Fruit fly (Drosophila melanogaster) whole organism, embryonic: ENCODE measurements around the gene Rpp20.

Source experiments
- Adf1 ChIP-seq: fragments of 200-800 bp; sonication (Bioruptor generic); IDR thresholded peaks from 2 replicates; pipeline ENCODE4 v1.3.6; 2022; ENCODE audit warnings: missing biosample characterization, missing genetic modification characterization
- Antp ChIP-seq: fragments of 200-800 bp; sonication (Bioruptor generic); optimal IDR thresholded peaks from 3 replicates; lab custom pipeline; 2016; ENCODE audit warnings: missing biosample characterization, missing genetic modification characterization
- Awh ChIP-seq: fragments of 200-800 bp; sonication (Bioruptor generic); IDR thresholded peaks from 2 replicates; pipeline ENCODE4, ENCODE4 v1.3.6; 2022; ENCODE audit warnings: missing biosample characterization, missing genetic modification characterization
- CG10979 ChIP-seq: fragments of 200-800 bp; sonication (Bioruptor generic); optimal IDR thresholded peaks from 2 replicates; lab custom pipeline; 2018; ENCODE audit warnings: missing biosample characterization, mild to moderate bottlenecking, missing genetic modification characterization, moderate library complexity
- CG11504 ChIP-seq: fragments of 200-800 bp; sonication (Bioruptor generic); optimal IDR thresholded peaks from 3 replicates; lab custom pipeline; 2019; ENCODE audit warnings: missing biosample characterization, mild to moderate bottlenecking, missing genetic modification characterization, moderate library complexity
- CG12391 ChIP-seq: fragments of 200-800 bp; sonication (Bioruptor generic); optimal IDR thresholded peaks from 3 replicates; lab custom pipeline; 2018; ENCODE audit warnings: missing biosample characterization, mild to moderate bottlenecking, missing genetic modification characterization, moderate library complexity
- CG14441 ChIP-seq: fragments of 200-800 bp; sonication (Bioruptor generic); IDR thresholded peaks from 2 replicates; pipeline ENCODE4 v1.3.6; 2022; ENCODE audit warnings: missing biosample characterization, missing genetic modification characterization
- CG15269 ChIP-seq: fragments of 200-800 bp; sonication (Bioruptor generic); optimal IDR thresholded peaks from 2 replicates; lab custom pipeline; 2018; ENCODE audit warnings: missing biosample characterization, mild to moderate bottlenecking, missing genetic modification characterization, moderate library complexity
- CG1603 ChIP-seq: fragments of 200-800 bp; sonication (Bioruptor generic); optimal IDR thresholded peaks from 2 replicates; lab custom pipeline; 2019; ENCODE audit warnings: missing biosample characterization, mild to moderate bottlenecking, missing genetic modification characterization, moderate library complexity
- CG16815 ChIP-seq: fragments of 200-800 bp; sonication (Bioruptor generic); optimal IDR thresholded peaks from 3 replicates; lab custom pipeline; 2017; ENCODE audit warnings: missing biosample characterization, mild to moderate bottlenecking, missing genetic modification characterization
- CG17361 ChIP-seq: fragments of 200-800 bp; sonication (Bioruptor generic); IDR thresholded peaks from 3 replicates; pipeline ENCODE4 v1.3.6; 2022; ENCODE audit warnings: missing biosample characterization, missing genetic modification characterization
- CG2712 ChIP-seq: fragments of 200-800 bp; optimal IDR thresholded peaks from 3 replicates; lab custom pipeline; 2019; ENCODE audit warnings: missing biosample characterization, mild to moderate bottlenecking, missing genetic modification characterization, moderate library complexity
- CG43689 ChIP-seq: fragments of 200-800 bp; sonication (Bioruptor generic); IDR thresholded peaks from 2 replicates; pipeline ENCODE4 v1.3.6; 2022; ENCODE audit warnings: missing biosample characterization, missing genetic modification characterization
- CG4820 ChIP-seq: fragments of 200-800 bp; sonication (Bioruptor generic); optimal IDR thresholded peaks from 3 replicates; lab custom pipeline; 2016; ENCODE audit warnings: missing biosample characterization, missing genetic modification characterization
- CG6765 ChIP-seq: fragments of 200-800 bp; sonication (Bioruptor generic); optimal IDR thresholded peaks from 3 replicates; lab custom pipeline; 2017; ENCODE audit warnings: missing biosample characterization, mild to moderate bottlenecking, missing genetic modification characterization
- CG6854 ChIP-seq: fragments of 200-800 bp; sonication (Bioruptor generic); optimal IDR thresholded peaks from 3 replicates; lab custom pipeline; 2017; ENCODE audit warnings: missing biosample characterization, mild to moderate bottlenecking, missing genetic modification characterization
- CG7357 ChIP-seq: fragments of 200-800 bp; sonication (Bioruptor generic); IDR thresholded peaks from 3 replicates; pipeline ENCODE4 v1.3.6; 2022; ENCODE audit warnings: missing biosample characterization, missing genetic modification characterization
- D ChIP-seq, 2 experiments: fragments of 200-800 bp in 1 of 2; fragments of >200 bp in 1 of 2; sonication (Bioruptor generic) in 1 of 2; optimal IDR thresholded peaks; 2 replicates in 1 of 2; 3 replicates in 1 of 2; lab custom pipeline; 2017; ENCODE audit warnings: mild to moderate bottlenecking in 1 of 2, missing biosample characterization in 1 of 2, missing genetic modification characterization in 1 of 2, missing genetic modification reagents in 1 of 2
- Doc3 ChIP-seq: fragments of 200-800 bp; sonication (Bioruptor generic); IDR thresholded peaks from 3 replicates; pipeline ENCODE4 v1.3.6; 2022; ENCODE audit warnings: missing biosample characterization, missing genetic modification characterization; ENCODE audit not compliant: partially characterized antibody
- Hr3 ChIP-seq: fragments of 200-800 bp; sonication (Bioruptor generic); optimal IDR thresholded peaks from 3 replicates; lab custom pipeline; 2016; ENCODE audit warnings: missing biosample characterization, missing genetic modification characterization
- Oli ChIP-seq: fragments of 200-800 bp; sonication (Bioruptor generic); optimal IDR thresholded peaks from 2 replicates; lab custom pipeline; 2018; ENCODE audit warnings: missing biosample characterization, mild to moderate bottlenecking, missing genetic modification characterization, moderate library complexity
- PHDP ChIP-seq: fragments of 200-800 bp; sonication (Bioruptor generic); optimal IDR thresholded peaks from 3 replicates; lab custom pipeline; 2018; ENCODE audit warnings: missing biosample characterization, mild to moderate bottlenecking, missing genetic modification characterization, moderate library complexity
- Pdp1 ChIP-seq, 2 experiments: fragments of 200-800 bp; sonication (Bioruptor generic); optimal IDR thresholded peaks; 3 replicates each; lab custom pipeline; 2016; ENCODE audit warnings: missing biosample characterization in 2 of 2, missing genetic modification characterization in 2 of 2, mild to moderate bottlenecking in 1 of 2, moderate library complexity in 1 of 2
- Ptx1 ChIP-seq: fragments of 200-800 bp; sonication (Bioruptor generic); IDR thresholded peaks from 2 replicates; pipeline ENCODE4 v1.3.6; 2022; ENCODE audit warnings: missing biosample characterization, missing genetic modification characterization
- Sin3A ChIP-seq: fragments of >200 bp; optimal IDR thresholded peaks from 2 replicates; lab custom pipeline; 2018
- Six4 ChIP-seq: fragments of 200-800 bp; sonication (Bioruptor generic); optimal IDR thresholded peaks from 2 replicates; lab custom pipeline; 2016; ENCODE audit warnings: missing biosample characterization, missing genetic modification characterization
- Sry-β ChIP-seq: fragments of 200-800 bp; sonication (Bioruptor generic); optimal IDR thresholded peaks from 2 replicates; lab custom pipeline; 2018; ENCODE audit warnings: missing biosample characterization, mild to moderate bottlenecking, missing genetic modification characterization, moderate library complexity
- Usf ChIP-seq: fragments of 200-800 bp; sonication (Bioruptor generic); optimal IDR thresholded peaks from 2 replicates; lab custom pipeline; 2017; ENCODE audit warnings: missing genotype, missing biosample characterization, missing genetic modification characterization
- amos ChIP-seq: fragments of 200-800 bp; sonication (Bioruptor generic); IDR thresholded peaks from 2 replicates; pipeline ENCODE4 v1.3.6; 2022; ENCODE audit warnings: missing biosample characterization, missing genetic modification characterization; ENCODE audit not compliant: partially characterized antibody
- bsh ChIP-seq, 2 experiments: fragments of 200-800 bp; sonication (Bioruptor generic); optimal IDR thresholded peaks; 2 replicates each; lab custom pipeline; 2017 to 2018; ENCODE audit warnings: mild to moderate bottlenecking in 2 of 2, missing biosample characterization in 2 of 2, missing genetic modification characterization in 2 of 2, moderate library complexity in 1 of 2
- cad ChIP-seq: fragments of >200 bp; optimal IDR thresholded peaks from 2 replicates; lab custom pipeline; 2017; ENCODE audit warnings: missing biosample characterization, missing genetic modification characterization
- ci ChIP-seq: fragments of 200-800 bp; sonication (Bioruptor generic); IDR thresholded peaks from 3 replicates; pipeline ENCODE4 v1.3.6; 2022; ENCODE audit warnings: missing biosample characterization, missing genetic modification characterization
- dmrt11E ChIP-seq: fragments of 200-800 bp; sonication (Bioruptor generic); optimal IDR thresholded peaks from 3 replicates; lab custom pipeline; 2018; ENCODE audit warnings: missing biosample characterization, mild to moderate bottlenecking, missing genetic modification characterization, moderate library complexity
- dmrt99B ChIP-seq: fragments of 200-800 bp; sonication (Bioruptor generic); optimal IDR thresholded peaks from 2 replicates; lab custom pipeline; 2018; ENCODE audit warnings: missing biosample characterization, mild to moderate bottlenecking, missing genetic modification characterization, moderate library complexity
- hth ChIP-seq: fragments of >200 bp; optimal IDR thresholded peaks from 2 replicates; lab custom pipeline; 2017; ENCODE audit warnings: inconsistent platforms
- jumu ChIP-seq: fragments of 200-800 bp; sonication (Bioruptor generic); optimal IDR thresholded peaks from 3 replicates; lab custom pipeline; 2016; ENCODE audit warnings: missing biosample characterization, missing genetic modification characterization
- lmd ChIP-seq: fragments of 200-800 bp; sonication (Bioruptor generic); IDR thresholded peaks from 2 replicates; pipeline ENCODE4 v1.3.6; 2022; ENCODE audit warnings: missing biosample characterization, missing genetic modification characterization
- luna ChIP-seq: fragments of 200-800 bp; sonication (Bioruptor generic); optimal IDR thresholded peaks from 2 replicates; lab custom pipeline; 2016; ENCODE audit warnings: missing biosample characterization, missing genetic modification characterization
- mam ChIP-seq: fragments of 200-800 bp; sonication (Bioruptor generic); optimal IDR thresholded peaks from 3 replicates; lab custom pipeline; 2016; ENCODE audit warnings: missing biosample characterization, missing genetic modification characterization
- nmo ChIP-seq: fragments of 200-800 bp; sonication (Bioruptor generic); optimal IDR thresholded peaks from 2 replicates; lab custom pipeline; 2018; ENCODE audit warnings: missing biosample characterization, mild to moderate bottlenecking, missing genetic modification characterization, moderate library complexity
- phol ChIP-seq: fragments of 200-800 bp; sonication (Bioruptor generic); optimal IDR thresholded peaks from 3 replicates; lab custom pipeline; 2018; ENCODE audit warnings: missing biosample characterization, mild to moderate bottlenecking, missing genetic modification characterization, moderate library complexity
- pum ChIP-seq: fragments of 200-800 bp; sonication (Bioruptor generic); optimal IDR thresholded peaks from 2 replicates; lab custom pipeline; 2016; ENCODE audit warnings: missing biosample characterization, missing genetic modification characterization
- repo ChIP-seq: fragments of 200-800 bp; sonication (Bioruptor generic); optimal IDR thresholded peaks from 2 replicates; lab custom pipeline; 2016; ENCODE audit warnings: missing biosample characterization, missing genetic modification characterization
- run ChIP-seq: fragments of 200-800 bp; sonication (Bioruptor generic); optimal IDR thresholded peaks from 3 replicates; lab custom pipeline; 2018; ENCODE audit warnings: missing biosample characterization, mild to moderate bottlenecking, missing genetic modification characterization
- sc ChIP-seq, 3 experiments: fragments of >200 bp in 2 of 3; fragments of 200-800 bp in 1 of 3; sonication (Bioruptor generic) in 1 of 3; optimal IDR thresholded peaks; 2 replicates in 2 of 3; 3 replicates in 1 of 3; lab custom pipeline; 2017; ENCODE audit warnings: mild to moderate bottlenecking in 1 of 3, missing biosample characterization in 1 of 3, missing genetic modification characterization in 1 of 3, missing genetic modification reagents in 1 of 3
- sisA ChIP-seq: fragments of 200-800 bp; sonication (Bioruptor generic); IDR thresholded peaks from 2 replicates; pipeline ENCODE4 v1.3.6; 2022; ENCODE audit warnings: missing biosample characterization, missing genetic modification characterization
- trem ChIP-seq: fragments of 200-800 bp; optimal IDR thresholded peaks from 3 replicates; lab custom pipeline; 2019; ENCODE audit warnings: missing biosample characterization, mild to moderate bottlenecking, missing genetic modification characterization, moderate library complexity
- unpg ChIP-seq: fragments of 200-800 bp; sonication (Bioruptor generic); optimal IDR thresholded peaks from 3 replicates; lab custom pipeline; 2018; ENCODE audit warnings: missing biosample characterization, mild to moderate bottlenecking, missing genetic modification characterization, moderate library complexity
- zfh2 ChIP-seq: fragments of 200-800 bp; sonication (Bioruptor generic); optimal IDR thresholded peaks from 2 replicates; lab custom pipeline; 2016; ENCODE audit warnings: missing biosample characterization, missing genetic modification characterization

Gene Rpp20

DNA sequence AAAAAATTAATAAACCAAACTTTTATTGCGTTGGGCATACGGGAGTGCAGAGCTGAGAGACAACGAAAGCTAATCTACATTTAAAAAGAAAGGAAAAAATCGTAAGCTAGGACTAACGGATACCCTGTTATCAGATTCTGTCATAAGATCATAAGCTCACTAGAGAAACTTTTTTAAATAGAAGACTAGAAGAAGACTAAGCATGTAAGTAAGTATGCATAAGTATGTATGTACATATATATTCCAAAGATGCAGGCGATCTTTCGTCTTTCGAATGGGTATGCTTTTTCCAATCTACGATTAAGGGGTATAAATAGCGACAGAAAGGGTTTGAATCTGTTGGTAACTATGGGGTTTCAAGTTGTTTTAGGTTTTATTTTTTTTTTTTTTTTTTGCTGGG, 40.6 kb downstream of the Rpp20 start:
- TF ChIP-seq sisA (GFP tag; lab: Robert Waterston, UW) (peak; percentile 19; the same call in 1 of the 2 replicates), zfh2 (GFP tag; lab: Kevin White, UChicago) (peak; percentile 18), CG6765 (GFP tag; lab: Kevin White, UChicago) (no peak), trem (tag; lab: Kevin White, UChicago) (peak; percentile 15), Adf1 (GFP tag; lab: Robert Waterston, UW) (no peak), CG16815 (GFP tag; lab: Kevin White, UChicago) (peak; percentile 28), nmo (peak; percentile 33), repo (no peak), Doc3 (no peak), CG15269 (peak; percentile 2), run (tag; lab: Kevin White, UChicago) (no peak), Awh (GFP tag; lab: Robert Waterston, UW) (0 out of 2 replicates have a peak, but pooled peaks have one; percentile 8), PHDP (tag; lab: Kevin White, UChicago) (peak; percentile 19), CG43689 (no peak), CG6854 (GFP tag; lab: Kevin White, UChicago) (no peak), CG12391 (tag; lab: Kevin White, UChicago) (peak; percentile 42), phol (tag; lab: Kevin White, UChicago) (peak; percentile 34), ci (GFP tag; lab: Robert Waterston, UW) (peak; percentile 55; the same call in 2 of the 3 replicates), pum (GFP tag; lab: Kevin White, UChicago) (peak; percentile 21), Hr3 (GFP tag; lab: Kevin White, UChicago) (peak; percentile 19), Sry-β (no peak), CG4820 (GFP tag; lab: Kevin White, UChicago) (peak; percentile 1), lmd (GFP tag; lab: Robert Waterston, UW) (peak; percentile 27; the same call in 1 of the 2 replicates), Oli (tag; lab: Kevin White, UChicago) (peak; percentile 27), cad (GFP tag; lab: Kevin White, UChicago) (no peak), Usf (GFP tag; lab: Kevin White, UChicago) (no peak), bsh (GFP tag; optimal IDR thresholded peaks at IDR 0.05; lab: Kevin White, UChicago) (peak in 1 of 2 experiments; percentile 46), dmrt11E (tag; lab: Kevin White, UChicago) (peak; percentile 49), amos (GFP tag; lab: Robert Waterston, UW) (no peak), CG10979 (tag; lab: Kevin White, UChicago) (peak; percentile 45), Antp (peak; percentile 18), CG1603 (peak; percentile 39), jumu (peak; percentile 7), mam (GFP tag; lab: Kevin White, UChicago) (peak; percentile 29), CG17361 (0 out of 3 replicates have a peak, but pooled peaks have one; percentile 31), sc (optimal IDR thresholded peaks at IDR 0.05; lab: Kevin White, UChicago) (no peak), sc (GFP tag; optimal IDR thresholded peaks at IDR 0.05; lab: Kevin White, UChicago) (peak; percentile 11), CG2712 (peak; percentile 63), Six4 (peak; percentile 15), CG14441 (GFP tag; lab: Robert Waterston, UW) (0 out of 2 replicates have a peak, but pooled peaks have one; percentile 18), CG11504 (peak; percentile 56), D (optimal IDR thresholded peaks at IDR 0.05; lab: Kevin White, UChicago) (no peak), D (GFP tag; optimal IDR thresholded peaks at IDR 0.05; lab: Kevin White, UChicago) (peak; percentile 28), dmrt99B (tag; lab: Kevin White, UChicago) (peak; percentile 48), Sin3A (lab: Kevin White, UChicago) (no peak), luna (no peak), CG7357 (0 out of 3 replicates have a peak, but pooled peaks have one; percentile 21), unpg (GFP tag; lab: Kevin White, UChicago) (peak; percentile 35), hth (no peak), Pdp1 (GFP tag; optimal IDR thresholded peaks at IDR 0.05; lab: Kevin White, UChicago) (peak; percentile 1 to 13), Ptx1 (peak; percentile 40; the same call in 1 of the 2 replicates)
